Fruit fly (Drosophila melanogaster) whole organism, prepupa: ENCODE measurements around the gene CG14322.

Experiments used
- CG1621 ChIP-seq: fragments of 200-800 bp; sonication (Bioruptor generic); optimal IDR thresholded peaks from 3 replicates; lab custom pipeline; 2018; ENCODE audit warnings: missing biosample characterization, mild to moderate bottlenecking, missing genetic modification characterization
- CG31627 ChIP-seq: fragments of 200-800 bp; sonication (Bioruptor generic); optimal IDR thresholded peaks from 3 replicates; lab custom pipeline; 2016; ENCODE audit warnings: missing biosample characterization, missing genetic modification characterization
- CG32006 ChIP-seq: fragments of 200-800 bp; sonication (Bioruptor generic); optimal IDR thresholded peaks from 3 replicates; lab custom pipeline; 2017; ENCODE audit warnings: missing biosample characterization, mild to moderate bottlenecking, missing genetic modification characterization
- CG4318 ChIP-seq: fragments of 200-800 bp; sonication (Bioruptor generic); optimal IDR thresholded peaks from 3 replicates; lab custom pipeline; 2017; ENCODE audit warnings: missing biosample characterization, mild to moderate bottlenecking, missing genetic modification characterization
- CG8319 ChIP-seq: fragments of 200-800 bp; sonication (Bioruptor generic); optimal IDR thresholded peaks from 3 replicates; lab custom pipeline; 2016; ENCODE audit warnings: missing biosample characterization, missing genetic modification characterization
- Gug ChIP-seq: fragments of 200-800 bp; sonication (Bioruptor generic); IDR thresholded peaks from 2 replicates; pipeline ENCODE4 v1.3.6; 2022; ENCODE audit warnings: missing biosample characterization, missing genetic modification characterization
- Hr38 ChIP-seq: sonication (Bioruptor generic); optimal IDR thresholded peaks from 2 replicates; lab custom pipeline; 2016; ENCODE audit warnings: missing biosample characterization, missing genetic modification characterization
- achi ChIP-seq: fragments of 200-800 bp; sonication (Bioruptor generic); optimal IDR thresholded peaks from 3 replicates; lab custom pipeline; 2016; ENCODE audit warnings: missing biosample characterization, missing genetic modification characterization

- no peak for TF ChIP-seq Gug
- TF ChIP-seq CG31627, result no peak
- TF ChIP-seq CG8319 (GFP tag; lab: Kevin White, UChicago), result no peak
- no peak for TF ChIP-seq CG4318 (GFP tag; lab: Kevin White, UChicago)
- TF ChIP-seq CG32006, result peak; percentile 14
- no peak for TF ChIP-seq CG1621
- no peak for TF ChIP-seq achi (GFP tag; lab: Kevin White, UChicago)
- TF ChIP-seq Hr38, result no peak
These were observed 58.7 kb downstream of the CG14322 start for dm6 chr3R:17705899-17706831.
